Worm (Caenorhabditis elegans) whole organism, midembryonic: ENCODE measurements around the gene ZK563.2.

Experiments used
- T22C8.4 ChIP-seq: fragments of 200-800 bp; sonication (Bioruptor generic); IDR thresholded peaks from 2 replicates; pipeline ENCODE4 v1.3.6; 2022; ENCODE audit warnings: missing genetic modification characterization, missing compliant biosample characterization
- cog-1 ChIP-seq: sonication (generic microtip); optimal IDR thresholded peaks from 2 replicates; lab custom pipeline; 2016; ENCODE audit warnings: missing genetic modification characterization, missing compliant biosample characterization
- flt-1 ChIP-seq: fragments of 200-800 bp; sonication (Bioruptor generic); IDR thresholded peaks from 2 replicates; pipeline ENCODE4 v1.3.6; 2022; ENCODE audit warnings: missing genetic modification characterization, missing compliant biosample characterization
- klf-2 ChIP-seq: fragments of 200-800 bp; sonication (Bioruptor generic); conservative IDR thresholded peaks from 2 replicates; pipeline ENCODE4 v1.3.6; 2022; ENCODE audit warnings: missing genetic modification reagents, missing genetic modification characterization, missing compliant biosample characterization
- med-1 ChIP-seq: sonication (generic microtip); optimal IDR thresholded peaks from 2 replicates; lab custom pipeline; 2017; ENCODE audit warnings: missing genetic modification characterization, mild to moderate bottlenecking, missing compliant biosample characterization, antibody characterized with exemption, missing genetic modification reagents; ENCODE audit not compliant: insufficient read depth
- ref-1 ChIP-seq: fragments of 200-800 bp; sonication (Bioruptor generic); conservative IDR thresholded peaks from 2 replicates; pipeline ENCODE4 v1.3.6; 2022; ENCODE audit warnings: missing genetic modification reagents, missing genetic modification characterization, missing compliant biosample characterization
- tab-1 ChIP-seq: fragments of 200-800 bp; sonication (Bioruptor generic); IDR thresholded peaks from 2 replicates; pipeline ENCODE4 v1.3.6; 2022; ENCODE audit warnings: missing genetic modification characterization, missing compliant biosample characterization
- ztf-23 ChIP-seq: fragments of 200-800 bp; sonication (Bioruptor generic); IDR thresholded peaks from 2 replicates; pipeline ENCODE4 v1.3.6; 2022; ENCODE audit warnings: missing genetic modification reagents, missing genetic modification characterization, missing compliant biosample characterization
- ztf-29 ChIP-seq: fragments of 200-800 bp; sonication (Bioruptor generic); IDR thresholded peaks from 2 replicates; pipeline ENCODE4 v1.3.6; 2022; ENCODE audit warnings: missing genetic modification reagents, missing genetic modification characterization, missing compliant biosample characterization

The ZK563.2 gene

DNA sequence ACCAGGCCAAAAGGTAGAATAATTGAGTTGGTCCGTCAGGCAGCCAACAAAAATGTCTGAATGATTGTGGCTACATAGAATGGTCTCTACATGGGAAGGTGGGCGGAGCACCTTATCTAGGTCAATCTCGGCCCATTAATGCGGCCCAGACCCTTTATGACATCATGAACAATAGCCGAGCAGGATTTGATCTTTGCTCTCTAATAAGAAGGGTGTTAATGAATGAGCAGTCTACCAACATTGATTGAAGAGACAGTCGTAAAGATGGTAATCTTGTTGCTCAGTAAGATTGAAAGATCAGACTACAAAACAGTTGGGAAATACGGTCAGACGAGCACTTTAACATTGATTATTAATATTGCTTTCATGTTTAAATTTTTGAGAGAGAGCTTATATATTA lies 31.6 kb downstream of the ZK563.2 start:
- no peak for TF ChIP-seq klf-2 (GFP tag; lab: Robert Waterston, UW)
- TF ChIP-seq ztf-23: no peak
- no peak for TF ChIP-seq ref-1 (GFP tag; lab: Robert Waterston, UW)
- TF ChIP-seq T22C8.4 (GFP tag; lab: Robert Waterston, UW): no peak
- TF ChIP-seq ztf-29: no peak
- no peak for TF ChIP-seq cog-1 (tag; lab: Kevin White, UChicago)

DNA sequence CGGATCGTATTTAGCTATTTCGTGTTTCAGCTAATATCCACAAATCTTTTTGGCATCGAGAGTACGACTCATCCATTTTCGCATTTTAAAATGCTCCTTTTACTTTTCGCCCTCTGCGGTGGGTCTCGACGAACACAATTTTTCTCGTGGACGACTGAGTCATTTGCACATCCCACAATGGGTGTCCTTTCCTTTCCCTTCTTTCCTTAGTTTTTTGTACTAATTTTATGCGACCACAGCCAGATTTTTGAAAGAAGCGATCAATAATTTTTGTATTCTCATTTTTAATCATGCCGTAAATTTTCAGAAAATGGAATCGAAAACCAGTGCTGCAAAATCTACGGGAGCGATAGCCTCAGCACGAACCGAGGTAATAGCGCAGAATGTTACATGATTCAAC lies 32.9 kb downstream of the ZK563.2 start, which contains the start of gene C04F6.9:
C04F6.9 (plus strand) TSS at position 301 of the 400 bp plus-strand sequence.
- no peak for TF ChIP-seq ref-1 (GFP tag; lab: Robert Waterston, UW)
- TF ChIP-seq flt-1 (GFP tag; lab: Robert Waterston, UW): no peak
- TF ChIP-seq klf-2 (GFP tag; lab: Robert Waterston, UW): no peak
- no peak for TF ChIP-seq ztf-23
- TF ChIP-seq tab-1 (GFP tag; lab: Robert Waterston, UW): no peak
- TF ChIP-seq cog-1 (tag; lab: Kevin White, UChicago): no peak
- no peak for TF ChIP-seq ztf-29
- no peak for TF ChIP-seq med-1
- no peak for TF ChIP-seq T22C8.4 (GFP tag; lab: Robert Waterston, UW)

DNA sequence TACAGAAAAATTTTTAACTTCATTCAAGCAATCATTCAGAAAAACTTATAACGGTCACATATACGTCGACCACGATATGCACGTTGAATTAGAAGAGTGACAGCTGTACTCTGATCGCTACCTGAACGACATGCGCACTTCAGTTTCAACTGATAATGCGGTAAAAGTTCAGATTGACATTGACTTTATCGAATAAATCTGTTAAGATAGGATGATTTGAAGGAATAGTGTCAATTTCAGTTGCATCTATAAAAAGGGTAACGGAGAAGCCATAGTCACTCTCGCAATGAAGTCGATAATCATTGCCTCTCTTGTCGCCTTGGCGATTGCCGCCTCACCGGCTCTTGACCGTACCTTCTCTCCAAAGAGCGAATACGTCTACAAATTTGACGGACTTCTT lies 34.4 kb downstream of the ZK563.2 start, which contains the start of gene vit-5:
vit-5 (plus strand) TSS at position 277 of the 400 bp plus-strand sequence.
- TF ChIP-seq flt-1 (GFP tag; lab: Robert Waterston, UW) (no peak), T22C8.4 (GFP tag; lab: Robert Waterston, UW) (no peak), cog-1 (tag; lab: Kevin White, UChicago) (no peak), ref-1 (GFP tag; lab: Robert Waterston, UW) (no peak)

DNA sequence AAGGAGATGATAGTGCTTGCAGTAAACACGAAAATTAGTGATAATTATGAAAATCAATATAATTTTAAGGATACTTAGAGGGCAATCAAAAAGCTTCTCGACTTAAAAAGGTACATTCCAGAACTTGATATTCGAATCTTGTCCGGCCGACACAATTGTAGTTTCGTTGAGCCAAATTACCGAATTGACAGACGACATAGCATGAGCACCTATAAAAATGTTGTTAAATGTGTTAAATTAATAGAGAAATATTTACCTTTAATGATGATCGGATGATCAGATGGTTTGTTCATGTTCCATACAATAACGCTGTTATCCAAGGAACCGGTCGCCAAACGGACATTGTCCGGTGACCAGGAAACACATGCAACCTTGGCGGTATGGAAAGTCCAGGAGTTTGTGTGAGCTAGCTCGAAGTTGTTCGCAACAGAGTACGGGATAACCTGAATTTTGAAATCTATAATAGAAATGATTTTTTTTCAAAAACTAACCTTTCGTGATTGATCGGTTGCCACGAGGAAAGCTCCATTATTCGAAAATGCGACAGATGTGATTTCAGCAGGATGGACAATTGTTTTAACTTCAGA lies 40.1 kb downstream of the ZK563.2 start:
- TF ChIP-seq ztf-29: no peak
- no peak for TF ChIP-seq ref-1 (GFP tag; lab: Robert Waterston, UW)
- no peak for TF ChIP-seq T22C8.4 (GFP tag; lab: Robert Waterston, UW)
- no peak for TF ChIP-seq med-1
- TF ChIP-seq flt-1 (GFP tag; lab: Robert Waterston, UW): no peak
- no peak for TF ChIP-seq klf-2 (GFP tag; lab: Robert Waterston, UW)
- no peak for TF ChIP-seq ztf-23
- TF ChIP-seq tab-1 (GFP tag; lab: Robert Waterston, UW): no peak
- TF ChIP-seq cog-1 (tag; lab: Kevin White, UChicago): no peak

DNA sequence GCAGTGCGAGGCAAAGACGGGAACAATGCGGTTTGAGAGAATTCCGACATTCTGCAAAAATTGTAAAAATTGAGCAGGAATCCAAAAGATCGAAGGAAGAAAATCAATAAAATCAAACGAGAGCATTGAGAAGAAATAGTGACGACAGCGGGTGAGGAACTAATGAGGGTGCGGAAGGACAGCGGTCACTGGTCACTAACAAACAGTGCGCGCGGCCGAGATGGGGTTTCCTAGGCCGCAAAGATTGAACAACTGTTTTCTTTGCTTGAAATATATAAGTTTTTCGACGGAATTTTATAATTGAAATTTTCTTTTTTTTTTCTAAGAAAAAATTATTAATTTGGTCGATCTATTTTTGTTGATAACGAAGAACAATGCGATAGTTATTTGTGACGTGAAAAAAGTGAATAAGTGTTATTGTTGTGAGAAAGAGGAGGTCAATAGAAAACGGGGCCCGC lies 42.8 kb downstream of the ZK563.2 start, which contains the start of gene unc-78:
unc-78 (minus strand) TSS at position 51 of the 458 bp plus-strand sequence.
- no peak for TF ChIP-seq tab-1 (GFP tag; lab: Robert Waterston, UW)
- TF ChIP-seq ztf-23: no peak
- no peak for TF ChIP-seq flt-1 (GFP tag; lab: Robert Waterston, UW)
- TF ChIP-seq ztf-29: no peak
- no peak for TF ChIP-seq klf-2 (GFP tag; lab: Robert Waterston, UW)
- no peak for TF ChIP-seq T22C8.4 (GFP tag; lab: Robert Waterston, UW)
- no peak for TF ChIP-seq med-1
- TF ChIP-seq ref-1 (GFP tag; lab: Robert Waterston, UW): no peak
- no peak for TF ChIP-seq cog-1 (tag; lab: Kevin White, UChicago)

DNA sequence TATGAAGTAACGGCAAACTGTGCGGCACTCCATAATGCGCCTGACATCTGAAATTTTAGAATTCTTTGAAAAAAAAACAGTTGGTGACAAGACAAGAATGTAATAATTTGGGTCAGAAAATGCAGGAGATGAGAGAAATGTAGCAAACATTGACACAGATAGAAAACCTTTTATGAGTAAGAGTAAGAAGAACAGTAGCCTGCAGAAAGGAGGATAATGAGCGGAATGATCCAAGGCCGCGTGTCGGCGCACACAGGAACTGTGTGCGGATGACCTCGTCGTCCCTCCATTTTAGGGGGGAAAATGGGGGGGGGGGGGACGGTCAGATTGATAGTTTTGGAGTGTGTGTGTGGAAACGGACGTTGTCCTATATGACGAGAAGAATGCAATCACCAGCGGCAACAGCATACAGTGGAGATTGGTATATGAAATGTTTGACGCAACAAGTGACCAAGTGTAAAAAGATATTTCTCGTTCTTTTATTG lies 45.9 kb downstream of the ZK563.2 start, which contains the start of gene dhs-27:
dhs-27 (minus strand) TSS at position 51 of the 485 bp plus-strand sequence.
- TF ChIP-seq ref-1 (GFP tag; lab: Robert Waterston, UW): no peak
- no peak for TF ChIP-seq flt-1 (GFP tag; lab: Robert Waterston, UW)
- no peak for TF ChIP-seq ztf-29
- TF ChIP-seq cog-1 (tag; lab: Kevin White, UChicago): no peak
- no peak for TF ChIP-seq med-1

DNA sequence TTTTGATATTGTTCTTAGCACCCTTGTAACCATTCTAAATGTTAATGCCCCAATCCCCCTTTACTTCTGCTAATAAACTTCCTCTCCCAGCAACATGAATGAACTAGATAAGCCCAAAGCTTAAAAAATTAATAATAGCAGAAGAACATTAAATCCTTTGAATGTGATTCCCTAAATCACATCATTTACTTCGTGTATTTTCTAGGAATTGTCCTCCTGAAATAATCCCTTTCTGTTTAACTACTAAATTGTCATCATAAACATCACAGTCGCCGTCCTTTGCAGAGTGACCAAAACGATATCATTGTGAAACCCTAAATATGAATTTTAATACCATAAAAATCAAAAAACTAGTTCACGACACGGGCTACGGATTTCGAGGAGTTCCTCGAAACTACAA lies 47.3 kb downstream of the ZK563.2 start:
- TF ChIP-seq ztf-29 (no peak), klf-2 (GFP tag; lab: Robert Waterston, UW) (no peak), tab-1 (GFP tag; lab: Robert Waterston, UW) (no peak), cog-1 (tag; lab: Kevin White, UChicago) (no peak), ztf-23 (no peak), T22C8.4 (GFP tag; lab: Robert Waterston, UW) (no peak), ref-1 (GFP tag; lab: Robert Waterston, UW) (no peak), med-1 (no peak), flt-1 (GFP tag; lab: Robert Waterston, UW) (no peak)

DNA sequence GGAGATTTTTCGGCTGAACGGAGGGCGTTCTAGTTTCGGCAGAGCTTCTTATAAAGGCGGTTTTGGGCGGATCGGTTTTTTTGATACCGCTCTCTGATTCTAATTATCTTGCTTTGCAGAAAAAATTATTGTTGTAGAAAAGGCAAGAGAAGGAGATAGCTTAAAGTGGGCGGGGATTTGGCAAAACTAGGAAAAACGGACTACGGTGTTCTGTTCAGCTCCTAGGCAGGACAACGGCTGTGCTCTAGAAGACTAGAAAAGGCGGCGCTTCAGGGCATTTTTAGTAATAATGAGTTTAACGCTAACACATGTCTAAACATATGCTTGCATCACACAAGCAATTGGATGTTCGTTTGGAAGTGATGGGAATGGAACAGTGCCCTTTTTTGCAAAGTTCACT lies 50.3 kb downstream of the ZK563.2 start, which contains the start of gene C04F6.7:
C04F6.7 (minus strand) TSS at position 101 of the 400 bp plus-strand sequence.
- TF ChIP-seq ztf-29: no peak
- TF ChIP-seq ref-1 (GFP tag; lab: Robert Waterston, UW): no peak
- no peak for TF ChIP-seq tab-1 (GFP tag; lab: Robert Waterston, UW)
- TF ChIP-seq flt-1 (GFP tag; lab: Robert Waterston, UW): no peak
- no peak for TF ChIP-seq ztf-23
- no peak for TF ChIP-seq med-1
- TF ChIP-seq klf-2 (GFP tag; lab: Robert Waterston, UW): no peak
- TF ChIP-seq cog-1 (tag; lab: Kevin White, UChicago): no peak
- TF ChIP-seq T22C8.4 (GFP tag; lab: Robert Waterston, UW): no peak
